Worm (Caenorhabditis elegans) whole organism, dauer: ENCODE results near the gene W02B12.11.

ENCODE experiments used
- unc-62 ChIP-seq: sonication (generic microtip); optimal IDR thresholded peaks from 2 replicates; lab custom pipeline; 2017; ENCODE audit warnings: missing biosample characterization, missing genetic modification reagents, missing genetic modification characterization

W02B12.11 gene

DNA sequence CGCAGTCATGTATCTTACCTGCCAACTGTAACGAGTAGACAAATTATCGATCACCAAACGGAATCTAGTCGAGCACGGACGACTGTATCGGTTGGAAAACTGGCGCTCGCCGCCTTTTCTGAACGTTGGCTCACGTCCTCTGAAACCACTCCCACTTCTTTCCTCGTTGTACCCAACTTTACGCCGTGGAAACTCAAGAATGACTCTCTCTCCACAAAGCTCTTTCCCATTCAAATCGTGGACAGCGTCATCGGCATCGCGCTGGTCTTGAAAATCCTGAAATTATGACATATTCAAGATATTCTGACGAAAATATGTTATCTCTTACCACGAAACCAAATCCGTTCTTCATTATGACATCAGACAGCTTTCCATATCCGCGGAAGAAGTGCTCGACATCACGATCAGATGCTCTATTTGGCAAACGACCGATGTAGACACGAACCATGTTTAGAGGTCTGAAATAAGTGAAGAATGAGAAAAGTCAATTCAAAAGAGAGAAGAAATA is 21.1 kb upstream of the W02B12.11 start, which contains the start of gene rsp-2:
Gene rsp-2 (minus strand): TSS at position 458 of the 508 bp plus-strand sequence.
- no peak for TF ChIP-seq unc-62 (GFP tag; lab: Kevin White, UChicago)

DNA sequence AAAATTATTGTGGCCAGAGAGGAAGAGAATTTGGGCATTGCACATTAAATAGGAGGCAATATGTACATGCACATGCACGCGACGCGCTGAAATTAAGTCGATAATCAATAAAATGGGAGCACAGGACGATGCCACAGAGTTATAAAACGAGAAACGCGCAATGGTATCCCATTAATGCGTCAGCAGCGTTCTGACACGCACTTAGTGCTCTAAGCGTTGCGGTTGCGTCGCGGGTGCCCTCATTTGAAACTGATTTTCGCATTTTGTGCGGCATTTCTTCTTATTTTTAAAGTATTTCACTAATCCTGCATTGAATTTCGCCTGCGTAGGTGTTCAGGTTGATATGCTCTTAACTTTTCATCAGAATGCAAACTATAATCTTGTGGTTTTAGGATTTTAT is 20.6 kb upstream of the W02B12.11 start, which contains the start of gene rsp-1:
Gene rsp-1 (plus strand): TSS at position 338 of the 400 bp plus-strand sequence.
- TF ChIP-seq unc-62 (GFP tag; lab: Kevin White, UChicago), result no peak

DNA sequence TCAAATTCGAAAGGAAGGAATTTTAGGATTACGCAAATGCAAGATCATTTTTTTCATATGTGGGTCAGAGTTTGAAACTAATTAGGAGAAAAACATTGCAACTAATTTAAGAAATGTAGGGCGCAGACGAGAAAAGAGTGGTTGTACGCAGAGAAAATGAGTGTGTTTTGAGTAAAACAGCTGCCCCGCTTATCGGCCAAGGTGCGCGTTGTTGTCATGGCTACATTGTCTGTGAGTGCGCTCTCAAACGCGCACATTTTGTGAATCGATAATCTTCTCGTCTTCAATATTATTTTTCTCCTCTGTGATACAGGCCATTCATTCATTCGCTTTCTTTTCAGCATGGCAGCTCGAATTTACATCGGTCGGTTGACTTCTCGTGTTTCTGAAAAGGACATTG is 20.0 kb upstream of the W02B12.11 start:
- no peak for TF ChIP-seq unc-62 (GFP tag; lab: Kevin White, UChicago)

DNA sequence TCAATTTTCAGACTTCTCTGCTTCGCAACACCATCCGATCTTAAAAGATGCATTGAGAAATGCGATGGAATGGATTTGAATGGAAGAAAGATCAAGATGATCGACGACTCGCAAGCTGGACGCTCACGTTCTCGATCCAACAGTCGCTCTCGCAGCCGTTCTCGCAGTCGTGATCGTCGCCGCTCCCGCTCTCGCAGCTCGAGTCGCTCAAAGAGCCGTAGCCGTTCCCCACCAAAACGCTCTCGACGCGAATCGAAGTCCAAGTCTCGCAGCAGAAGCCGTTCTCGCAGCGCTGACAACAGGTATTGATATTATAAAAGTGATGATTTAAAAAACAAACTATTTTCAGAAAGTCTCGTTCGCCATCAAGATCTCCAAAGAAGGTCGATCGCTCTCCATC is 18.5 kb upstream of the W02B12.11 start:
- TF ChIP-seq unc-62 (GFP tag; lab: Kevin White, UChicago), result no peak

DNA sequence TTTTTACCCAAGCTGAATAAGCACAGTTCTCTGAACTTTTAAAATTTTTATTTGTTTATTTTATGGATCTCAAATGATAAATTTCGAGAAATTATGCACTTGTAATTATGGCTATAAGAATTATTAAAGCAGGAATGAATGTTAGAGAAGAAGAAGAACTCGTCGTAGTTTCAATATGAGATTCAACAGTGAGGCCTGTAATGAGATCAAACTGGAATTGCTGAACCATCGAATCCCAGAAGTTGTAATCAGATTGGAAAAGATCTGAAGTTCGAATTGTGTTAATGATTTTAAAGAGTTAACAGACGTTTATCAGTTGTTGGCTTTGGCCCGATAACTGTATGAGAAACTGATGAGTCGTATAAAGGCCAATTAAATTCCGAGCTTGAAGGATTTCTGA is 17.9 kb upstream of the W02B12.11 start:
- TF ChIP-seq unc-62 (GFP tag; lab: Kevin White, UChicago), result no peak

DNA sequence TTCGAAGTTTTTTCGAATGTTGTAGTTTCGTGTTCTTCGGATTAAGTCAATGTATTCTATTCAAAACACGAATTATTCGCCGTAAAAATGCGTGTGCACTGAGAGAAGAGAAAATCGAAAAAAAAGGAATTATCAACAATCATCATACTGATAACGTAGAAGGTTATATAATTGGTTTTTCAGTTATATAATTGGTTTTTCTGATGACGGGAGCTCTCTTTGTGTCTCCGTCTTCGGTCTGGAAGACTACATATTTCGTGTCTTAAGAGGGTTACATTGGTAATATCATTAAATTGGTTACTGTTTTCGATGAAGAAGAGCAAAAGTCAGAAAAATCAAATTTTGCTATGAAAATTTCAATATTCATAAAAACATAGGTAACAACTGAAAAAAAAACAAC is 13.8 kb upstream of the W02B12.11 start:
- no peak for TF ChIP-seq unc-62 (GFP tag; lab: Kevin White, UChicago)

DNA sequence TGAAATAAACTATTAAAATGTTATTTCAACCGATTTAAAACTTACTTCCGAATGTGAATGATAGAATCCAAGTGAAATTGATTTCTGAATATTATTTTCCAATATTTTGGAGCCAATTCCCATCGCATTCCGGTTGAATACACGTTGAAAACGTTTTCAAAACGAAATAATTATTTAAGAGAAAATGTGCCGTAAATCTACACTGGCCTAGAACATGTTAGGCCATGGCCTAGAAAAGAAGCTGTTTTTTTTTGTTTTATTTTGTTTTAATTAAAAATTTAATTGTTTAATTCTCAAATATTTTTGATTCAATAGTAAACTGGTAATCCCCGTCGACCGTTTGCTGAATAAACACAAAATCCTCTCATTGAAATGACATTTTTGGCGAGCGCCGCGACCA is 9.8 kb upstream of the W02B12.11 start:
- TF ChIP-seq unc-62 (GFP tag; lab: Kevin White, UChicago), result no peak

DNA sequence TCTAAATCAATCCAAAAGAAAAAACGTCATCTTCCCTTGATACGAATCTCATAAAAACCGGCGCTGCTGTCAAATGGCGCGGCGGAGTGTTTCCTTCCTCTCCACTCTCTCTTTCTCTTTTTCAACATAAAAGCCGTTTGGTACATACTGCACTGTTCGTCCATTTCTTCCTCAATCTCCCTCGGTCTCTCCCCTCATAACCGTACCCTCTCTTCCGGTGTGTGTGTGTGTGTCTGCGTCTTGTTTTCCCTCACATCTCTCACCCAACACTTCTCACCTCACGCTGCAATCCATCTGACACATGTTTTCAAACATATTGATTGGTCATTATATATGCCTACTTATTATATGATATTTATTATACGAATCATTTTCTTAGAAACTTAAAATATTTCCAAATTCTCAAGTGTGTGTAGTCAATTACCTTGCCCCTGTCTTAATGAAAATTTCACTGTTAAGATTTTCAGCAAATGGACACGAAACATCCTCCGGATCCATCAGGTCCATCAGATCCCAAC is 9.2 kb upstream of the W02B12.11 start, which contains the start of the genes aars-1 and rga-1:
Gene aars-1 (minus strand): TSS at position 71 of the 518 bp plus-strand sequence.
Gene rga-1 (plus strand): TSS at position 468 of the 518 bp plus-strand sequence.
- no peak for TF ChIP-seq unc-62 (GFP tag; lab: Kevin White, UChicago)

DNA sequence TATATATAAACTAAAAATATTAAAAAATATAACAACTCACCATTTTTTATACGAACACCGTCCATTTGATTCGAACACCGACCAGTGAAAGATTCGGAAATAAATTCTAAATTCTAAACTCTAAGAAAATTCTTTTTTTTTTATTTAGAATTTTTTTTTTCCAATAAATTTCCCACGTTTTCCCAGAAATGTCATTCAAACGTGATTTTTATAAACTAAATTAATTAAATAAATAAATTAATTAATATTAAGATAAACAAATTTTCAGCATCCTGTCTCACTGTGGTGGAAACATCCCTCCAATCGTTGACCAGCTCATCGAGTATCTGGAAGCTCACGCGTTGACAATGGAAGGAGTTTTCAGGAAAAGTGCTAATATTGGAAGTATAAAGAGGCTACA is 6.1 kb upstream of the W02B12.11 start, which contains the start of gene klp-17:
Gene klp-17 (minus strand): TSS at position 101 of the 400 bp plus-strand sequence.
- TF ChIP-seq unc-62 (GFP tag; lab: Kevin White, UChicago), result no peak

DNA sequence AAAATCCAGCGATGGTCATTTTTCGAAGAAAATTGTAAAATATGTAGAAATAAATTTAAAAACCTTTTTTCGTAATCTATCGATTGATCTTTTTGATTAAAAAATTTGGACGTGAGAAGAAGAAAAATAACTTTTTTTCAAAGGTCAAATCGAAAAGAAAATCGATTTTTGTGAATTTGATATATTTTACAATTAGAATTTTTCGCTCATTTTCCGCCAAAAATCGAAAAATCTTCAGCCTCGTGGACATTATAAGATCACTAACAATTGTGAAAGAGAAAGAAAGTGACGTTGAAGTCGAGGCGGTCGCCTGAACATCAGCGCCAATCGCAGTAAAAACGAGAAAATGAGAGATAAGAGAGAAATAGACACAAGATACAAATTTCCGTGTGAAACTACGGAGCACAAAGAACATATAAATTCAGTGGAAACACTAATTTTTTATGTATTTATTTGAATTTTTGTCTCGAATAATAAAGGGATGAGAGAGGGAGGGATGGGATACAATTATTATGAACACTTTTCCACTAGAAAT is 4.0 kb upstream of the W02B12.11 start, which contains the start of gene cisd-1:
Gene cisd-1 (minus strand): TSS at position 51 of the 535 bp plus-strand sequence.
- no peak for TF ChIP-seq unc-62 (GFP tag; lab: Kevin White, UChicago)

DNA sequence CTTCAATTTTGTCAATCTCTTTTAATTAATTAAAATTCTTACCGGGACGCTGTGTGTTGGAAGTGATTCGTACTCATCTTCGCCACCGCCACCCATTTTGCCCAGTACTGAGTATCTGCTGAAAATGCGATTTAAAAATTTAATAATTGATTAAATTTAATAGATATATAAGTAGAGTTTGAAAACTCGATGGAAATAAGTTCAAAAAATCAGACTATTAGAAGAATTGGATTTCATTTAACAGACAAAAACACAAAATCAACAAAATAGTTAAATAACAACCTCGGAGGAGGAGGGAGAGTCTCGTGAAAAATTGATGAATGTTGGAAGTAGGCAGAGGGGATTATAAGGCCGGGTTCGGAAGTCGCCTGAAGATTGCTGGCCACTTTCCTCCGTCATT is 1.7 kb upstream of the W02B12.11 start, which contains the start of gene mfn-1:
Gene mfn-1 (minus strand): TSS at position 101 of the 400 bp plus-strand sequence.
- no peak for TF ChIP-seq unc-62 (GFP tag; lab: Kevin White, UChicago)

DNA sequence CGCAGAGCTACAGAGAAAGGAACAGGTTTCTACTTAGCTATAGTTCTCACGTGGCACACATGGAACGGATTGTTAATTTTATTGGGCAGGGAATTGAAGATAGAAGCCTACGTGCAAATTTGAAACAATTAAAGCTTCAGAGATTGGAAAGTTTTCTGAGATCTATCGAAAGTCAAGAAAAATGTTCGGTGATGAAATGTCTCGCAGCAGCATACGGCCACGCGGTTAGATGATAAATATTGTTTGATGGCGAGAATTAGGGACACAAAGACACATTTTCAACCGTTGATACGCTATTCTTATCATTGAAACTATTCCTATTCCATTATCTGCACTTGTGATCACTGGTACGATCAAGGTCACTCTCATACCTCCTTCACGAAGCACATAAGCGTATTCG is 1.1 kb upstream of the W02B12.11 start:
- TF ChIP-seq unc-62 (GFP tag; lab: Kevin White, UChicago), result no peak

DNA sequence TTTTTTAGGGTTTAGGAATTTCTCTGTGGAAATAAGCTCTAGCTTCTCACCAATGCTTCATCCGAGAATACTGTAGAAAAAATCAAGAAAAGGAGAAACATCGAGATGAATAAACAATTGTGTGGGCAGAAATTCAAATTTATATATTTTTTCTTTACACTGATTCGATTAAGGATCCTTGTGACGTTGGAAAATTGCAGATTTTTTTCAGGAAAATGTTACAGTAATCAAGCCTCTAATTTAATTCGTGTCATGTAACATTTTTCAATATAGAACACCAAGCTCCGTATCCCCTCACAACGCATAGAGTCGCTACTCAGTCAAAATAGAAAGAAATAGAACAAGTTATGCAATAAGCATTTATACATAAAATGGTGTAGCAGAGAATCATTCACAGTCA is 2.7 kb downstream of the W02B12.11 start, which contains the start of gene W02B12.16:
Gene W02B12.16 (minus strand): TSS at position 101 of the 400 bp plus-strand sequence.
- no peak for TF ChIP-seq unc-62 (GFP tag; lab: Kevin White, UChicago)

DNA sequence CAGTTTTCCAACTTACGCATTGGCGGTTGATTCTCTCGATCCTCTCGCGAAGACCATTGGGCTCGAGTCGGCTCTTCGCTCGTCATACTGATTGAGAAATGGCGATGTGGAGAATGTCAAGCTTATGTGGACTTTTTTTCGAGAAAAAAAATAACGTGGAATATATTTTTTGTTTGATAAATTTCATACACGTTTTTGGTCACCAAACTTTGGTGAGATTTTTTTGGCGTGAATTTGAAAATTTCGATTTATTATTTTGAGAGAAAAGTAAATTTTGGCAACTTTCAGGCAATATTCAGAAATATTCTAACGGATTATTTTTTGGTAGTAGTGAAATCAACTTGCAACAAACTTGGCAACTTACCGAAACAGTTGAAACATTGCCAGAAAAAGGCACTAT is 5.4 kb downstream of the W02B12.11 start, which contains the start of gene W02B12.12:
Gene W02B12.12 (minus strand): TSS at position 101 of the 400 bp plus-strand sequence.
- no peak for TF ChIP-seq unc-62 (GFP tag; lab: Kevin White, UChicago)

DNA sequence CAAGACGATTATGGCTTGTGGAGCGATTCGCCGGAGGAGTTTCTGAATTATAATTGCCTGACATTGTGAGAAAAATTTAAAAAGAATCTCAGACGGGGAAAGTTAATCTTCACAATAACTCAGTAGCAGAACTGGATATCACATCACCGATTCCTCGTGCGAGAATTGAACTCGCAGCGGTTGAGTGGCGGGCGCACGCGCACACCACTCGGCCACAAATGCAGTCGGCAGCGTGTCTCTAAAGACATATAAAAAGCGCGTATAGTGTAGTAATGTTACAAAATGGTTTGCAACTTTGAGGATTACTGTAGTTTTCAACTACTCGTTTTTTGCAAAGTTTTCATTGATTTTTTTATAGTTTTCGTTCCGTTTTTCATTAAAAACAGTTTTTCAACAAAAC is 10.9 kb downstream of the W02B12.11 start:
- TF ChIP-seq unc-62 (GFP tag; lab: Kevin White, UChicago), result no peak

DNA sequence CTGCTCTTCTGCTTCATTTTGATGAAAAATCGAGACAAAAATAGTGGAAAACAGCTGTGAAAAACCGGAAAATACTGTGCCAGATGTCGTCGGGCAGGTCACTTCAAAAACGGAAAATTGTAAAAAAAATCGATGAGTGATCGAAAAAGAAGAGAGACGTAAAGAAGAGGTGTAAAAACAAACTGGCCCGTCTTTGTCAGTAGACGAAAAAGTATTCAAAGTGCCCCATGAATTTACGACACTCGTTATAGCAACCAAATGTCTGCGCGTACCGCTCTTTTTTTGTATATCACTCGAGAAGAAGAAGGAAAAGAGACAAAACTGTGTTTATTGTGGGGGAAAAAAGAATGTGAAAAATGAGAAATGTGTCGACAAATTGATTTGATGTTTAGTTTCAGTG is 11.5 kb downstream of the W02B12.11 start, which contains the start of gene twk-5:
Gene twk-5 (minus strand): TSS at position 101 of the 400 bp plus-strand sequence.
- no peak for TF ChIP-seq unc-62 (GFP tag; lab: Kevin White, UChicago)
